Worm (Caenorhabditis elegans): Measurements from ENCODE around the gene T05C7.9.

- TF ChIP-seq scrt-1 (GFP tag; IDR thresholded peaks at IDR 0.05) = no peak
- TF ChIP-seq ama-1 (optimal IDR thresholded peaks at IDR 0.05) = no peak
- TF ChIP-seq hmbx-1 (tag; optimal IDR thresholded peaks at IDR 0.05) = no peak
- no peak for TF ChIP-seq F13C5.2 (tag; optimal IDR thresholded peaks at IDR 0.05)
Measured at ce11 chrIV:102848-103247, 23.8 kb downstream of the T05C7.9 start.
